Worm (Caenorhabditis elegans): ENCODE data around the gene pcrg-1.

Gene pcrg-1

ce11 chrII:7200051-7200599, at the start of gene pcrg-1 (continued):
- peak; percentile 86 for TF ChIP-seq swsn-7 (tag; optimal IDR thresholded peaks at IDR 0.05)
- peak; percentile 51 for TF ChIP-seq nhr-76 (tag; optimal IDR thresholded peaks at IDR 0.05)
- no peak for TF ChIP-seq alr-1 (tag; optimal IDR thresholded peaks at IDR 0.05; ENCODE audit: borderline replicate concordance)
- TF ChIP-seq sptf-1 (tag; optimal IDR thresholded peaks at IDR 0.05): no peak
- TF ChIP-seq sox-4 (tag; optimal IDR thresholded peaks at IDR 0.05): peak; percentile 36
- TF ChIP-seq aha-1 (tag; optimal IDR thresholded peaks at IDR 0.05): no peak
- no peak for TF ChIP-seq nhr-237 (tag; optimal IDR thresholded peaks at IDR 0.05)
- TF ChIP-seq vab-15 (tag; optimal IDR thresholded peaks at IDR 0.05): no peak
- TF ChIP-seq isw-1 (GFP tag; IDR thresholded peaks at IDR 0.05): peak; percentile 42
- peak; percentile 54 to 81 for TF ChIP-seq lsy-2 (tag; optimal IDR thresholded peaks at IDR 0.05)
- peak; percentile 93 for TF ChIP-seq nhr-19 (GFP tag; conservative IDR thresholded peaks at IDR 0.05)
- peak; percentile 39 for TF ChIP-seq jun-1 (tag; optimal IDR thresholded peaks at IDR 0.05)
- peak; percentile 89 for TF ChIP-seq nhr-90 (tag; optimal IDR thresholded peaks at IDR 0.05; ENCODE audit: poor library complexity)
- TF ChIP-seq nhr-20 (tag; optimal IDR thresholded peaks at IDR 0.05): peak; percentile 89
- TF ChIP-seq mep-1 (tag; optimal IDR thresholded peaks at IDR 0.05): peak; percentile 74
- TF ChIP-seq egl-27 (tag; optimal IDR thresholded peaks at IDR 0.05): no peak
- TF ChIP-seq lin-39 (tag; optimal IDR thresholded peaks at IDR 0.05): peak; percentile 71
- TF ChIP-seq lin-14 (GFP tag; optimal IDR thresholded peaks at IDR 0.05): peak; percentile 86
- TF ChIP-seq lin-13 (GFP tag; optimal IDR thresholded peaks at IDR 0.05): peak; percentile 64
- peak; percentile 85 for TF ChIP-seq lir-3 (tag; optimal IDR thresholded peaks at IDR 0.05; ENCODE audit: poor library complexity)
- peak; percentile 99 for TF ChIP-seq snpc-4 (tag; optimal IDR thresholded peaks at IDR 0.05)
- 0 out of 2 replicates have a peak, but pooled peaks have one; percentile 9 for TF ChIP-seq unc-98 (GFP tag; IDR thresholded peaks at IDR 0.05)
- TF ChIP-seq fkh-10 (GFP tag; optimal IDR thresholded peaks at IDR 0.05): no peak
- no peak for TF ChIP-seq nhr-12 (tag; optimal IDR thresholded peaks at IDR 0.05)
- no peak for TF ChIP-seq C34B4.2 (tag; optimal IDR thresholded peaks at IDR 0.05)
- no peak for TF ChIP-seq hpl-2 (GFP tag; optimal IDR thresholded peaks at IDR 0.05)
- TF ChIP-seq elt-3 (tag; optimal IDR thresholded peaks at IDR 0.05): peak in 2 of 6 experiments; percentile 36 to 83
- TF ChIP-seq ztf-11 (tag; optimal IDR thresholded peaks at IDR 0.05): peak in 1 of 2 experiments; percentile 76
- TF ChIP-seq nhr-77 (tag; optimal IDR thresholded peaks at IDR 0.05): peak; percentile 41
- peak; percentile 24 for TF ChIP-seq unc-130 (tag; optimal IDR thresholded peaks at IDR 0.05)
- no peak for TF ChIP-seq skn-1 (tag; optimal IDR thresholded peaks at IDR 0.05)
- TF ChIP-seq elt-2 (tag; optimal IDR thresholded peaks at IDR 0.05): peak; percentile 76

- peak; percentile 92 for TF ChIP-seq pax-3 (tag; optimal IDR thresholded peaks at IDR 0.05)
- TF ChIP-seq ama-1 (optimal IDR thresholded peaks at IDR 0.05): peak; percentile 89
- peak; percentile 99 for TF ChIP-seq snu-23 (GFP tag; optimal IDR thresholded peaks at IDR 0.05)
- TF ChIP-seq zag-1 (tag; optimal IDR thresholded peaks at IDR 0.05): peak; percentile 41
- peak; percentile 84 for TF ChIP-seq aha-1 (tag; optimal IDR thresholded peaks at IDR 0.05)
- peak; percentile 95 for TF ChIP-seq ceh-8 (GFP tag; optimal IDR thresholded peaks at IDR 0.05)
- peak; percentile 98 for TF ChIP-seq dsc-1 (tag; optimal IDR thresholded peaks at IDR 0.05)
- TF ChIP-seq F16B12.6 (tag; optimal IDR thresholded peaks at IDR 0.05): peak; percentile 78
- no peak for TF ChIP-seq alr-1 (tag; optimal IDR thresholded peaks at IDR 0.05; ENCODE audit: borderline replicate concordance)
- peak; percentile 97 for TF ChIP-seq lsy-2 (tag; optimal IDR thresholded peaks at IDR 0.05)
- no peak for TF ChIP-seq tlp-1 (tag; optimal IDR thresholded peaks at IDR 0.05)
- TF ChIP-seq egl-27 (tag; optimal IDR thresholded peaks at IDR 0.05): peak in 1 of 2 experiments; percentile 24
- peak; percentile 75 for TF ChIP-seq mef-2 (tag; optimal IDR thresholded peaks at IDR 0.05)
- peak; percentile 61 for TF ChIP-seq ceh-90 (tag; optimal IDR thresholded peaks at IDR 0.05)
- peak; percentile 95 for TF ChIP-seq unc-86 (tag; optimal IDR thresholded peaks at IDR 0.05)
- TF ChIP-seq lin-13 (GFP tag; optimal IDR thresholded peaks at IDR 0.05): peak; percentile 94
- peak; percentile 86 to 91 (median 88) for TF ChIP-seq dpl-1 (GFP tag; optimal IDR thresholded peaks at IDR 0.05)
- peak; percentile 94 to 96 for TF ChIP-seq efl-1 (optimal IDR thresholded peaks at IDR 0.05)
- TF ChIP-seq efl-1 (GFP tag; optimal IDR thresholded peaks at IDR 0.05 in 1 of 2): peak; percentile 86 to 99
- TF ChIP-seq lin-35 (GFP tag; optimal IDR thresholded peaks at IDR 0.05): peak; percentile 90 to 94
- TF ChIP-seq nhr-77 (tag; optimal IDR thresholded peaks at IDR 0.05): peak; percentile 95
- peak; percentile 98 to 99 (median 98) for TF ChIP-seq ceh-82 (tag; optimal IDR thresholded peaks at IDR 0.05)
- TF ChIP-seq lir-3 (tag; optimal IDR thresholded peaks at IDR 0.05; ENCODE audit: poor library complexity): peak; percentile 86
- TF ChIP-seq C34B4.2 (tag; optimal IDR thresholded peaks at IDR 0.05): peak; percentile 50
- peak; percentile 94 for TF ChIP-seq mab-9 (GFP tag; IDR thresholded peaks at IDR 0.05)
- peak; percentile 96 for TF ChIP-seq xbp-1 (tag; optimal IDR thresholded peaks at IDR 0.05)
- TF ChIP-seq vab-15 (tag; optimal IDR thresholded peaks at IDR 0.05): peak; percentile 72
Observed at ce11 chrII:7151969-7152631, 48.2 kb upstream of the pcrg-1 start, which contains the start of gene fust-1. TSS of gene fust-1 (plus strand) at chrII:7152581.

Measured in whole organism, L1 larva.